Worm (Caenorhabditis elegans) whole organism, late embryonic: ENCODE data around the gene zig-4.

Experiments
- ahr-1 ChIP-seq: sonication (generic microtip); optimal IDR thresholded peaks from 2 replicates; lab custom pipeline; 2016; ENCODE audit warnings: missing genetic modification characterization, missing compliant biosample characterization
- ama-1 ChIP-seq: fragments of 150-350 bp; optimal IDR thresholded peaks from 2 replicates; lab custom pipeline; 2014
- ceh-18 ChIP-seq: sonication (generic microtip); optimal IDR thresholded peaks from 2 replicates; lab custom pipeline; 2016; ENCODE audit warnings: missing genetic modification characterization, missing compliant biosample characterization
- ceh-9 ChIP-seq: sonication (generic microtip); optimal IDR thresholded peaks from 2 replicates; lab custom pipeline; 2016; ENCODE audit warnings: mild to moderate bottlenecking, missing genetic modification characterization, inconsistent platforms, missing compliant biosample characterization
- elt-2 ChIP-seq: sonication (generic microtip); optimal IDR thresholded peaks from 2 replicates; lab custom pipeline; 2016; ENCODE audit warnings: missing genetic modification reagents, missing genetic modification characterization, missing compliant biosample characterization
- fax-1 ChIP-seq: sonication (generic microtip); optimal IDR thresholded peaks from 2 replicates; lab custom pipeline; 2016; ENCODE audit warnings: missing genotype, missing genetic modification characterization, missing compliant biosample characterization
- lim-6 ChIP-seq: sonication (generic microtip); optimal IDR thresholded peaks from 2 replicates; lab custom pipeline; 2016; ENCODE audit warnings: missing genetic modification characterization, missing compliant biosample characterization
- sox-4 ChIP-seq: sonication (generic microtip); optimal IDR thresholded peaks from 2 replicates; lab custom pipeline; 2017; ENCODE audit warnings: mild to moderate bottlenecking, missing genetic modification characterization, inconsistent platforms, missing compliant biosample characterization
- unc-3 ChIP-seq, 2 experiments: fragments of 200-800 bp in 1 of 2; sonication (Bioruptor generic) in 1 of 2; sonication (generic microtip) in 1 of 2; conservative IDR thresholded peaks in 1 of 2; optimal IDR thresholded peaks in 1 of 2; 2 replicates each; pipeline versions ENCODE4 v1.3.6 to Lab custom; 2016 to 2022; ENCODE audit warnings: missing compliant biosample characterization in 2 of 2, missing genetic modification characterization in 2 of 2, missing genetic modification reagents in 1 of 2
- unc-55 ChIP-seq: sonication (generic microtip); optimal IDR thresholded peaks from 2 replicates; lab custom pipeline; 2017; ENCODE audit warnings: missing biosample characterization, missing genetic modification reagents, missing genetic modification characterization

ce11 chrX:7953063-7953337 lies 27.8 kb downstream of the zig-4 start:
- no peak for TF ChIP-seq lim-6 (tag; lab: Kevin White, UChicago)
- no peak for TF ChIP-seq unc-3 (GFP tag; conservative IDR thresholded peaks at IDR 0.05; lab: Robert Waterston, UW)
- no peak for TF ChIP-seq unc-3 (tag; optimal IDR thresholded peaks at IDR 0.05; lab: Kevin White, UChicago)
- TF ChIP-seq ama-1, result no peak
- TF ChIP-seq sox-4 (tag; lab: Kevin White, UChicago), result no peak
- no peak for TF ChIP-seq unc-55 (GFP tag; lab: Kevin White, UChicago)
- TF ChIP-seq ceh-9 (tag; lab: Kevin White, UChicago), result no peak
- TF ChIP-seq ahr-1 (tag; lab: Kevin White, UChicago), result no peak
- TF ChIP-seq elt-2 (tag; lab: Kevin White, UChicago), result no peak
- TF ChIP-seq ceh-18, result no peak
- TF ChIP-seq fax-1 (tag; lab: Kevin White, UChicago), result no peak
